Worm (Caenorhabditis elegans): Measurements from ENCODE around the gene F19H6.5.

DNA sequence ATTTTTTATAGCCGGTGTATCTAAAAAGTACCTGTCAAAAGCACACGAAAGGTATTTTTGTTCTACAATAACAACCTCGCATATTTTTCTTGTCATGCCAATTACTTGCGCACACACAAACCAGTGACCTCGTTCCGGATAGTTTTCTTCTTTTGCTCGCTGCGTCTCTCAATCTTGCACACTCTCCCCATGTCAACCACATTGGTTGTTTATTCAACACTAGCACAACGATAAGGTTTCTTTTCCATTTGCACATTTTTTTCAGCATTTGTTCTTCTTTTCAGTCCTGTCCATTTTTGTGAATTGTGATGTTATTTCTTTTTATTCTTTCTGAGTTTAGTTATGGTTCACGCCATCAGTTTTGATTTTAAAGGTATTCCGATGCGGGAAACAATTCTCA is 14.5 kb downstream of the F19H6.5 start, which contains the start of gene F42F12.3:
- TF ChIP-seq sea-1 (GFP tag; conservative IDR thresholded peaks at IDR 0.05) = no peak
- no peak for TF ChIP-seq hmbx-1 (tag; optimal IDR thresholded peaks at IDR 0.05)
- TF ChIP-seq pes-1 (GFP tag; IDR thresholded peaks at IDR 0.05) = no peak
- no peak for TF ChIP-seq flt-1 (GFP tag; IDR thresholded peaks at IDR 0.05)
- no peak for TF ChIP-seq ets-7 (tag; optimal IDR thresholded peaks at IDR 0.05)
- TF ChIP-seq ama-1 (optimal IDR thresholded peaks at IDR 0.05) = no peak
- TF ChIP-seq hnd-1 (tag; optimal IDR thresholded peaks at IDR 0.05) = no peak
- no peak for TF ChIP-seq B0310.2 (tag; optimal IDR thresholded peaks at IDR 0.05)
- no peak for TF ChIP-seq tra-4 (tag; optimal IDR thresholded peaks at IDR 0.05)
- TF ChIP-seq tbx-11 (GFP tag; IDR thresholded peaks at IDR 0.05) = no peak
- TF ChIP-seq scrt-1 (GFP tag; IDR thresholded peaks at IDR 0.05) = no peak
- no peak for TF ChIP-seq hmg-4 (GFP tag; optimal IDR thresholded peaks at IDR 0.05)
